Fruit fly (Drosophila melanogaster): ENCODE results near the gene CG3226.

Gene CG3226

DNA sequence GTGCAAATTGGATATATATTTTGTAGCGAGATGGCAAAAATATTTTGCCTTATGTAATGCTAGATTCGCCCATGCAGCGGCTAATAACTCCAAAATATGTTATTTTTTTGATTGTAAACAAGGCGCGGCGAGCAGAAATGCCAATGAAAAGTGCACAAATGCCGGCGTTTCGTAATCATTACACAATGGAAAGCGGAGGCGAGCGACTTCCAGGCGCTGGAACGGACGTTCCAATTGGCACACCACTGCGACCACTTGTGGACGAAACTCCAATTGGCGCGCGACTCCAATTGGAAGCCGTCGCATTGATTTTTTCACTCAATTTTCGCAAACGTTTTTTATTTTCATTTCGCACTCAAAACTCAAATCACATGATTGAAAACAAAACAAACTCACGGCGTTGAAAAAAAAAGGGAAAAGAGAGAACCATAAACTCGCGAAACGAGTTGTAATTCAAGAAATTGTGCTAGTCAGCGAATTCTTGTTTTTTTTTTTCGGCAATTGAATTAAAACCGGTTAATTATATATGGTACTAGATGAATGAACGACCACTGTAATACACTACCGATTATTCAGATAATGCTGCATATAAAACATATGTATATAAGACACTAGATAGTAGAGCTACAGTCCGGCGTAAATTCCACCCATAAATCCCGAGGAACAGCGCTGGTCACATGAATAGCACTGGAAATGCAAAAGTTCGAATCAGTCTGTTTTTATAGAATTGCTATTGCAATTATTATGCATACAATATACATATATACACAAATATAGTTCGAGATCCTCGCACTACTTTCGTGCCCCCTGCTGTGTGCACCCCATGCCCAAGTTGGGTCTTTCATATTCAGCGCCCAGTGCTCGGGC is 24.8 kb upstream of the CG3226 start, which contains the start of gene ND-ASHI (continued):
- TF ChIP-seq dimm (GFP tag; IDR thresholded peaks at IDR 0.05) (peak; percentile 88), Elba2 (GFP tag; optimal IDR thresholded peaks at IDR 0.05) (peak; percentile 81), CG17802 (tag; optimal IDR thresholded peaks at IDR 0.05) (peak; percentile 74), ttk (GFP tag; IDR thresholded peaks at IDR 0.05) (peak; percentile 93), stwl (tag; optimal IDR thresholded peaks at IDR 0.05) (peak; percentile 9), Optix (GFP tag; IDR thresholded peaks at IDR 0.05) (peak; percentile 94), CG15514 (GFP tag; optimal IDR thresholded peaks at IDR 0.05) (peak; percentile 93), zfh2 (GFP tag; optimal IDR thresholded peaks at IDR 0.05) (peak; percentile 94), CG4854 (GFP tag; optimal IDR thresholded peaks at IDR 0.05) (peak; percentile 93), hkb (optimal IDR thresholded peaks at IDR 0.05) (no peak), hkb (GFP tag; IDR thresholded peaks at IDR 0.05) (peak; percentile 97), oc (tag; optimal IDR thresholded peaks at IDR 0.05) (peak; percentile 90), CG3847 (GFP tag; IDR thresholded peaks at IDR 0.05) (peak; percentile 94), CG7271 (tag; optimal IDR thresholded peaks at IDR 0.05) (peak; percentile 58), yki (optimal IDR thresholded peaks at IDR 0.05) (no peak), Bgb (GFP tag; IDR thresholded peaks at IDR 0.05; ENCODE audit: partially characterized antibody) (no peak), CG4707 (GFP tag; optimal IDR thresholded peaks at IDR 0.05) (peak; percentile 73), her (GFP tag; optimal IDR thresholded peaks at IDR 0.05) (peak; percentile 84), Antp (GFP tag; optimal IDR thresholded peaks at IDR 0.05) (peak; percentile 86), CG18011 (GFP tag; optimal IDR thresholded peaks at IDR 0.05) (peak; percentile 84), peb (GFP tag; IDR thresholded peaks at IDR 0.05) (peak; percentile 90), HmgD (GFP tag; optimal IDR thresholded peaks at IDR 0.05) (peak; percentile 55), en (GFP tag; optimal IDR thresholded peaks at IDR 0.05) (peak; percentile 74), Camta (GFP tag; optimal IDR thresholded peaks at IDR 0.05) (peak; percentile 87), vnd (GFP tag; IDR thresholded peaks at IDR 0.05; ENCODE audit: partially characterized antibody) (no peak), nom (GFP tag; optimal IDR thresholded peaks at IDR 0.05) (peak; percentile 96), chn (GFP tag; optimal IDR thresholded peaks at IDR 0.05) (peak; percentile 89), gce (GFP tag; IDR thresholded peaks at IDR 0.05) (peak; percentile 93), Ssrp (tag; optimal IDR thresholded peaks at IDR 0.05) (peak; percentile 84), Hr39 (optimal IDR thresholded peaks at IDR 0.05) (no peak)

DNA sequence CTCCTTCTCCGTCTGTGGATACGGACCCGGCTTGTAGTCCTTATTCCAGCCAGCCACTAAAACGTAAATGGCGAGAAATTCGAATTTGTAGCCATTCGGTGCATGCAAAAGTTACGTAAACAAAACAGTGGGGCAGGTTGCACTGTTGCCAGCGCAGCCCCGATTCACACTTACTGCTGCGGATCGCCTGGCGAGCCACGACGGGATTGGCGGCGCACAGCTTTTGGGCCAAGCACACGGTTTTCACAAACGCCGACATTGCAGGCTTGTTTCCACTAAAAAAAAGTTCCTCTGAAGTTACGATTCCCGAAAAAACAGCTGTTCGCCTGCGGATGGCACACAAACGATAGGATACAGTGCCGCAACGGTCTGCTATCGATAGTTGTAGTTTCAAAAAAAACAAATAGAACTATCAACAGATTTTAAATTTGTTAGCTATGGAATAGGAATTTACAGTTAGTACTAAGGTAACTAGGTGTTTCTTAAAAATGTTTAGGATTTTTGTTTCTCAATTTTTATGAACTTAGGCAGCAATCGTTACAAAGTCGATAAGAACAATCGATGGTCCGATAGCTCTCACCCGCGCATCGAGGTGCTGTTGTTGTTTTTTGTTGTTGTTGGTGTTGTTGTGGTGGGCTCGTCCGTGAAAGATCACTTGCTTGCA is 23.9 kb upstream of the CG3226 start, which contains the start of gene Fum1:
TSS of gene Fum1 (plus strand) at position 599 of the 664 bp plus-strand sequence.
- TF ChIP-seq Meics (GFP tag; optimal IDR thresholded peaks at IDR 0.05) (no peak), CG2129 (GFP tag; IDR thresholded peaks at IDR 0.05; ENCODE audit: partially characterized antibody) (peak; percentile 73), Eip74EF (GFP tag; optimal IDR thresholded peaks at IDR 0.05) (peak in 1 of 2 experiments; percentile 4), CG16779 (GFP tag; IDR thresholded peaks at IDR 0.05) (no peak), CG17186 (GFP tag; optimal IDR thresholded peaks at IDR 0.05) (peak; percentile 41), gce (GFP tag; IDR thresholded peaks at IDR 0.05) (no peak), CG11247 (GFP tag; IDR thresholded peaks at IDR 0.05) (no peak), CG8765 (GFP tag; IDR thresholded peaks at IDR 0.05) (no peak), CG34376 (GFP tag; optimal IDR thresholded peaks at IDR 0.05) (peak; percentile 40), Ada2b (GFP tag; IDR thresholded peaks at IDR 0.05) (no peak), CG18476 (GFP tag; optimal IDR thresholded peaks at IDR 0.05) (no peak), Scr (GFP tag; IDR thresholded peaks at IDR 0.05; ENCODE audit: partially characterized antibody) (peak; percentile 95), hb (GFP tag; IDR thresholded peaks at IDR 0.05; ENCODE audit: partially characterized antibody) (peak; percentile 78; the same call in 2 of the 3 replicates), pzg (GFP tag; optimal IDR thresholded peaks at IDR 0.05) (peak; percentile 63), usp (GFP tag; optimal IDR thresholded peaks at IDR 0.05) (no peak), pros (GFP tag; optimal IDR thresholded peaks at IDR 0.05) (no peak), sna (GFP tag; IDR thresholded peaks at IDR 0.05; ENCODE audit: partially characterized antibody) (peak; percentile 95), her (GFP tag; optimal IDR thresholded peaks at IDR 0.05) (peak; percentile 28), Ets65A (GFP tag) (peak; percentile 61), CG2712 (tag; optimal IDR thresholded peaks at IDR 0.05) (peak; percentile 43), CG16863 (GFP tag; optimal IDR thresholded peaks at IDR 0.05) (no peak)

Measured in whole organism, embryonic.